Worm (Caenorhabditis elegans) whole organism, young adult: Measurements from ENCODE around the gene ddn-1.

Source experiments
- cebp-2 ChIP-seq: fragments of 200-800 bp; sonication (Bioruptor generic); IDR thresholded peaks from 2 replicates; pipeline ENCODE4 v1.3.6; 2022; ENCODE audit warnings: missing genetic modification characterization, missing compliant biosample characterization
- sea-2 ChIP-seq: fragments of 200-800 bp; sonication (Bioruptor generic); IDR thresholded peaks from 2 replicates; pipeline ENCODE4 v1.3.6; 2022; ENCODE audit warnings: missing genetic modification characterization, missing compliant biosample characterization
- snpc-3.4 ChIP-seq: sonication (generic microtip); optimal IDR thresholded peaks from 2 replicates; lab custom pipeline; 2017; ENCODE audit warnings: missing genetic modification characterization, mild to moderate bottlenecking, missing compliant biosample characterization, antibody characterized with exemption, moderate library complexity, missing genotype, missing genetic modification reagents
- ztf-28 ChIP-seq: fragments of 200-800 bp; sonication (Bioruptor generic); IDR thresholded peaks from 2 replicates; pipeline ENCODE4 v1.3.6; 2022; ENCODE audit warnings: missing genetic modification reagents, missing genetic modification characterization, missing compliant biosample characterization

DNA sequence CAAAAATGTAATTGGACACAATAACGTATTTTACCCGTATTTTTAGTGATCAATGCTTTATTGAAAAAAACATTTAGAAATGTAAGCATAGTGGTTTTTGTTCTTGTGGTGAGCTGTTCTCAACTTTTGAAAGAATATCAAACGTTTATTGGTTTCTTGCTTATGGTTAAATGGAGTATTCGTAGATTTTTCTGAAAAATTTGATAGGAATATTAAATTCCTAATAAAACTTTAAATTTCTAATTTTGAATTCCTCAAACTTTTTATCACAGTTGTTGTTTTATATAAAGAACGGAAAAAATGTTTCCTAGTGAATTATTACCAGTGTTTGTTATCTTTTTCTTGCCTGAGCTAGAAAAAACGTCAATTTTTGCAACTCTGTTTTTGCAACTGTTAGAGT, 6.9 kb downstream of the ddn-1 start, which contains the start of gene B0507.5:
- TF ChIP-seq ztf-28 (GFP tag; lab: Robert Waterston, UW) (no peak), sea-2 (GFP tag; lab: Robert Waterston, UW) (no peak), snpc-3.4 (tag; lab: Kevin White, UChicago) (no peak), cebp-2 (no peak)
